Worm (Caenorhabditis elegans) whole organism, dauer: ENCODE data around the gene H14N18.2.

Experiments used
- unc-62 ChIP-seq: sonication (generic microtip); optimal IDR thresholded peaks from 2 replicates; lab custom pipeline; 2017; ENCODE audit warnings: missing biosample characterization, missing genetic modification reagents, missing genetic modification characterization

Gene H14N18.2

ce11 chrV:8938445-8938844 is 6.0 kb downstream of the H14N18.2 start:
- no peak for TF ChIP-seq unc-62 (GFP tag; lab: Kevin White, UChicago)

- no peak for TF ChIP-seq unc-62 (GFP tag; lab: Kevin White, UChicago)
Measured at ce11 chrV:8938943-8939342, 6.5 kb downstream of the H14N18.2 start.

DNA sequence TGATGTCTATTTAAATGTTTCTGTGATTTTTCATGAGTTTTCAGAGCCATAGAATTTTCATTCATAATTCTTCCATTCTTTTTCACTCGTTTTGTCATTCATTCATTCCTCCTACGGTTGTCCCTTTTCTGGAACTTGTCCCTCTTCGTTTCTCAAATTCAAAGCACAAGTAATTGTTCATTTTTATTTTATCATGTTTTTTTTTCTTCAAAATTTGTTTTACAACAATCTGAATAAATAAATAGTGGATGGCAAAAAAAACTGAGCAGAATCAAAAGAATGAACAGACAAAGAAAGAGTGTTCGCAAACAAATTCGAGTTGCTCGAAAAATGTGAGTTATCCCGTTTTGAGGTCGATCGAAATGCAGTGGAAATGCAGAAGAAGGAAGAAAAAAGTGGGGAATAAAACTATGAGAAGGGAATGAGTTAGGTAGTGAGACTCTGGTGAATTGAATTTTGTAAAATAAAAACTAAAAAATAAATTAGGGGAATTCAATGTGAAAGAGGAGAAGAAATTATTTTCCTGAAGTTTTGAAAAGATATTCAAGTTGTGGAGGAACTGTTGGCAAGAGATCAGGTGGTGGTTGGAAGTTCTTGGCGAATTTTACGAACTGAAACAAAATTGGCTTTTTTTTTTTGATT is 7.1 kb downstream of the H14N18.2 start:
- no peak for TF ChIP-seq unc-62 (GFP tag; lab: Kevin White, UChicago)

DNA sequence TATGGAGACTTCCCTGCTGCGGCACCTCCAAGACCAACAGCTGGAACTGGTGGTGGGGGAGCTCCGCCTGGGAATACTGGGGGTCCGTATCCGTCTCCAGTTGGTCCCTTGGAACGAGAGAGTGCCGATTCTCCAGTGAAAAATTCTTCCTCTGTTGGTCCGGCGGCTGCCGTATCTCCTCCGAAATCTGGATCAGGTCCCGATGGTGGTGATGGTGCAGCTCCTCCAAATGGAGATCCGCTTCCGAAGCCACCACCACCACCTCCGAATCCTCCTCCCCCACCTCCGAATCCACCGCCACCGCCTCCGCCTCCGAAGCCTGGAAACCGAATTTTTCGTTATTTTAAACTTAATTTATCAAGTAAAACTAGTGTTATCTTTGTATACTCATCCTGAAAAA is 8.0 kb downstream of the H14N18.2 start:
- no peak for TF ChIP-seq unc-62 (GFP tag; lab: Kevin White, UChicago)

DNA sequence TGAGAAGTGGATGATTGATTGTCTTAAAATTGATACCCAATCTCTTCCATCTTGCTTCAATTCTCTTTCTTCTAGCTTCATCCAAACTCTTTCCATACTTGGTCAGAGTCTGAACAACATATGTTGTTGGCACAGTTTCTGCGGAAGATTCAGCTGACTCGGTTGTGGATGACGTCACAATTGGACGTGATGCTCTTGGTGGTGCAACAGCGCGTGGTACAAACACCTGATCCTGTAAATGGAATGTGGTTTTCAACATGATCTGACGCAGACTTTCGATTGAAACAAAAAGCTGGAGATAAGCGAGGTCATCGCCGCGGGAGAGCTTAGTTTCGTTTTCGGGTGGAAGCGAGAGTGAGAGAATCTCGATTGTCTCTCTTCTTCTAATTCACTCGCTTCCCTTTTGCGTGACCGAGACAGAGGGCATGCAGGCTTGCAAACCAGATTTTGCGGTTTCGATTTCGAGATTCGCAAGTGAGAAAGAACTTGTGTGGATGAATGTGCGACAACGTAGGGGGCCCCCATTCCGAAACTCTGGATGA is 10.1 kb downstream of the H14N18.2 start:
- TF ChIP-seq unc-62 (GFP tag; lab: Kevin White, UChicago), result no peak

DNA sequence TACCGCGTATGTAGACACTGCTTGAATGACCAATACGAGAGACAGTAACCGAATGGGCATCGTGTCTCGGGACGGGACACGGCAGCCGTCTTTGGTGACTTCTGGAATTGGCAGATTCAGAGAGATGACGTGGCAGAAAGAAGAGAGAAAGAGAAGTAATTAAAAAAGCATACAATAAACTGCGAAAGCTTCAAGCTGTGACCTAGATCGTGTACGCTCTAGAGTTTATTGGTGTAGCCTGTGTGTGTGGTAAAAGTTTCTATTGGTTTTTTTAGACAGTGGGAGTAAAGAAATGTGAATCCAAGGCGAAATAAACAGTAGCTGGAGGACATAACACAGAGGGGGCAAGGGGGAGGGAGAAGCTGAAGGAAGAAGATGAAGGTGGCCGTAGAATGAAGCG is 11.5 kb downstream of the H14N18.2 start, which contains the start of gene T19A5.3:
Gene T19A5.3, minus strand, starts transcription at position 101 of the 400 bp plus-strand sequence.
- no peak for TF ChIP-seq unc-62 (GFP tag; lab: Kevin White, UChicago)

DNA sequence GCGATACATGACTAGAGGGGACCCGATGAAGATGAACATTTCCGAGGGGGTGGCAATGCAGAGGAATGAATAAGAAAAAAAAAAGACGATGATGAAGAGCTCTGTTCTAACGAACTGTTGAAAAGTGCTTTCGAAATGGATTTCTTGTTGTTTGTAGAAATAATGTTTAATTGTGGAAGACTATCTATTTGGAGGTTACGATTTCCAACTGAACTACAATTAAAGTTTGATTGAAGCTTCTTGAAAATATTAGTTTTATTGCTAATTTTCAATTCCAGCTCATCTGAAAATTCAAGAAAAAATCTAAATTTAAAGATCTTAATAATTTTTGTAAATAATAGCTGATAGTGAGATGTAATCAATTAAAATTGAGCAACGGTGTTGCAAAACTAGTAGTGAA is 12.1 kb downstream of the H14N18.2 start:
- no peak for TF ChIP-seq unc-62 (GFP tag; lab: Kevin White, UChicago)

- no peak for TF ChIP-seq unc-62 (GFP tag; lab: Kevin White, UChicago)
Measured at ce11 chrV:8946142-8946541, 13.7 kb downstream of the H14N18.2 start.

DNA sequence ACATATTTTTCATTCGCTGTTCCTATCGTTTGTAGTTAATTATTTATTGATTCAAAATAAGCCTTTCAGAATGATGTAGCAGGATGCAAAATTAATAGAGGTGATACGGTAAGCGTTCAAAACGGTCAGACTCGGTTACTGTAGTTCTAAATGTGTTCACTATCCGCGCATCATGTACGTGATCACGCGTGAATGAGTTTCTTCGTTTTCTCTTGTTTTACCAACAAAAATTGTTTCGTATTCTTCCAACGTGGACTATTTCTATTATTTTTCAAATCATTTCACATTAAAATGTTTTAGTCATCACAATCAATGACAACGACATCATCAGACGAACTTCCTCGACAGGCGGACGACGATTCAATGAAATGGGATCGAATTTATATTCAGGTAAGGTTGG is 15.1 kb downstream of the H14N18.2 start, which contains the start of gene gck-1:
Gene gck-1, plus strand, starts transcription at position 301 of the 400 bp plus-strand sequence.
- TF ChIP-seq unc-62 (GFP tag; lab: Kevin White, UChicago), result no peak

ce11 chrV:8948365-8948764 is 15.9 kb downstream of the H14N18.2 start:
- TF ChIP-seq unc-62 (GFP tag; lab: Kevin White, UChicago), result no peak

DNA sequence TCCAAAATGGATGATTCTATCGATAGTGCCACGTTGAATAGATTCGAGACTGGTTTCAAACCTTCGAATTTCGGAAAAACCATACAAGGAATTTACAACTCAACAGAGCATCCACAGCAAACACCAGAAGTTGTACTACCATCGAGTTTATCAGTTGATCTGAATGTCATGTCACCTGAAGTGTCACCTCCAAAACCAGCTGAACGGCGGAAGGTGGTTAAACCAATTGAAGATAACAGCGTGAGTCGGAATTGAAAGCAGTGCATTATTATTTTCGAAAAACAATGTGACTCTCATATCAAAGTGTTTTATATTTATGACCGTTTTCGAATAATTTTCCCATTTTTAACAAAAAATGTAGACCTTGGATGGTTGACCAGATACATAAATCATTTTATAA is 16.6 kb downstream of the H14N18.2 start:
- TF ChIP-seq unc-62 (GFP tag; lab: Kevin White, UChicago), result no peak

ce11 chrV:8949873-8950272 is 17.5 kb downstream of the H14N18.2 start:
- TF ChIP-seq unc-62 (GFP tag; lab: Kevin White, UChicago), result no peak

- TF ChIP-seq unc-62 (GFP tag; lab: Kevin White, UChicago), result no peak
Measured at ce11 chrV:8956387-8957095, 24.1 kb downstream of the H14N18.2 start, which contains the start of gene ttc-17. Gene ttc-17, plus strand, starts transcription at chrV:8957045.

ce11 chrV:8964055-8964758 is 31.8 kb downstream of the H14N18.2 start, which contains the start of gene nhr-44:
Gene nhr-44, minus strand, starts transcription at chrV:8964105.
- no peak for TF ChIP-seq unc-62 (GFP tag; lab: Kevin White, UChicago)

DNA sequence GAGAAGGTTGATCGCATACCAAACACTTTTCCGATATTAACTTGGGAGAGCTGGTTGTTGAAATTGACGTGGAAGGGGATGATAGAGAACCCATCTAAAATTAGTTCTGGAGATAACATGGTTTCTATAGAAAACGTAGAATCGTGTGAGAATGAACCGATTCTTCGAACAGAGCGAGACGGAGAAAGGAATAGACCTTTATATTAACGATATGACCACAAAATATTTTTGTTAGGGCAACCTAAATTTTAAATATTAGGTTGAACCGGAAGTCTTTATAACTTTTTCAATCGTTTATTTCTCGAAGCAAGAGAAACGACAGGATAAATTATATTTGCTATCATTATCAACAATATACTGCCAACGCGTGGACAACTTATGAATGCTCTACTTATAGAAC is 33.7 kb downstream of the H14N18.2 start, which contains the start of gene nhr-219:
Gene nhr-219, minus strand, starts transcription at position 101 of the 400 bp plus-strand sequence.
- no peak for TF ChIP-seq unc-62 (GFP tag; lab: Kevin White, UChicago)

DNA sequence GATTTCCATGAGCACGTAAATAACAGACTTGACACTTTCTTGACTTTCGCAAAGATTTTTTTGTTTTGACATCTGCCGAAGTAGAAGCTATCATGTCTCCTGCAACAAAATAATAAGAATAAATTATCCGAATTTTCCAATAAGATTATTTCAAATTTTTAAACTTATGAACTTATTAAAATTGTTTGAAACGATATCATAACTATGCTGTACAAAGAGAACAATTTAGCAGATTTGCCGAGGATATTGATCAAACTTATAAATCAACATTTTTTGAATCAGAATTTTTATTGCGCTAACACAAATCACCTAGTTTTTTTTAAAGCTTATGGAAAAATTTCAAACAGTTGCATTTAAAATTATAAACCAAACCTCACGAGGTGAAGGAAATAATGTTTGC is 39.9 kb downstream of the H14N18.2 start, which contains the start of gene nhr-195:
Gene nhr-195, minus strand, starts transcription at position 101 of the 400 bp plus-strand sequence.
- no peak for TF ChIP-seq unc-62 (GFP tag; lab: Kevin White, UChicago)
